Fruit fly (Drosophila melanogaster) whole organism, pupa: ENCODE results near the gene AP-2alpha.

ENCODE experiments used
- CG10348 ChIP-seq: fragments of 200-800 bp; sonication (Bioruptor generic); IDR thresholded peaks from 2 replicates; pipeline ENCODE4 v1.3.6; 2022; ENCODE audit warnings: missing biosample characterization, missing genetic modification characterization
- CG12605 ChIP-seq: fragments of 200-800 bp; sonication (Bioruptor generic); IDR thresholded peaks from 2 replicates; pipeline ENCODE4 v1.3.6; 2022; ENCODE audit warnings: missing biosample characterization, missing genetic modification characterization
- CG13204 ChIP-seq: fragments of 200-800 bp; sonication (Bioruptor generic); optimal IDR thresholded peaks from 2 replicates; lab custom pipeline; 2018; ENCODE audit warnings: missing biosample characterization, mild to moderate bottlenecking, missing genetic modification characterization, moderate library complexity
- CG14655 ChIP-seq: fragments of 200-800 bp; sonication (Bioruptor generic); optimal IDR thresholded peaks from 3 replicates; lab custom pipeline; 2017; ENCODE audit warnings: mild to moderate bottlenecking, missing biosample characterization, missing genetic modification reagents, missing genetic modification characterization
- CG15710 ChIP-seq: fragments of 200-800 bp; sonication (Bioruptor generic); optimal IDR thresholded peaks from 2 replicates; lab custom pipeline; 2018; ENCODE audit warnings: missing biosample characterization, mild to moderate bottlenecking, missing genetic modification characterization, moderate library complexity
- CG17806 ChIP-seq: fragments of 200-800 bp; sonication (Bioruptor generic); optimal IDR thresholded peaks from 2 replicates; lab custom pipeline; 2018; ENCODE audit warnings: missing biosample characterization, mild to moderate bottlenecking, missing genetic modification characterization, moderate library complexity
- CG32121 ChIP-seq: fragments of 200-800 bp; sonication (Bioruptor generic); IDR thresholded peaks from 2 replicates; pipeline ENCODE4 v1.3.6; 2022; ENCODE audit warnings: missing biosample characterization, missing genetic modification characterization
- CG34367 ChIP-seq: fragments of 200-800 bp; sonication (Bioruptor generic); optimal IDR thresholded peaks from 2 replicates; lab custom pipeline; 2018; ENCODE audit warnings: missing biosample characterization, mild to moderate bottlenecking, missing genetic modification characterization
- CG4496 ChIP-seq: fragments of 200-800 bp; sonication (Bioruptor generic); IDR thresholded peaks from 3 replicates; pipeline ENCODE4 v1.3.6; 2022; ENCODE audit warnings: missing biosample characterization, missing genetic modification characterization
- CG8159 ChIP-seq: fragments of 200-800 bp; sonication (Bioruptor generic); optimal IDR thresholded peaks from 3 replicates; lab custom pipeline; 2018; ENCODE audit warnings: missing biosample characterization, mild to moderate bottlenecking, missing genetic modification characterization, moderate library complexity
- CG8301 ChIP-seq: fragments of 200-800 bp; sonication (Bioruptor generic); optimal IDR thresholded peaks from 2 replicates; lab custom pipeline; 2018; ENCODE audit warnings: missing biosample characterization, mild to moderate bottlenecking, missing genetic modification characterization
- CG9948 ChIP-seq: fragments of 200-800 bp; sonication (Bioruptor generic); optimal IDR thresholded peaks from 2 replicates; lab custom pipeline; 2018; ENCODE audit warnings: missing biosample characterization, mild to moderate bottlenecking, missing genetic modification characterization, moderate library complexity
- D1 ChIP-seq: fragments of 200-800 bp; sonication (Bioruptor generic); optimal IDR thresholded peaks from 2 replicates; lab custom pipeline; 2018; ENCODE audit warnings: missing biosample characterization, mild to moderate bottlenecking, missing genetic modification characterization, moderate library complexity
- EcR ChIP-seq: fragments of 200-800 bp; sonication (Bioruptor generic); optimal IDR thresholded peaks from 3 replicates; lab custom pipeline; 2019; ENCODE audit warnings: missing biosample characterization, missing genetic modification characterization, mild to moderate bottlenecking, moderate library complexity, missing genetic modification reagents
- Ets98B ChIP-seq: fragments of 200-800 bp; sonication (Bioruptor generic); IDR thresholded peaks from 2 replicates; pipeline ENCODE4 v1.3.6; 2022; ENCODE audit warnings: missing biosample characterization, missing genetic modification characterization
- Pif1A ChIP-seq: fragments of 200-800 bp; sonication (Bioruptor generic); optimal IDR thresholded peaks from 3 replicates; lab custom pipeline; 2016; ENCODE audit warnings: missing biosample characterization, missing genetic modification characterization
- Pif1B ChIP-seq: fragments of 200-800 bp; sonication (Bioruptor generic); optimal IDR thresholded peaks from 3 replicates; lab custom pipeline; 2016; ENCODE audit warnings: missing biosample characterization, missing genetic modification characterization
- Snoo ChIP-seq: fragments of 200-800 bp; sonication (Bioruptor generic); optimal IDR thresholded peaks from 3 replicates; lab custom pipeline; 2017; ENCODE audit warnings: missing biosample characterization, mild to moderate bottlenecking, missing genetic modification characterization, inconsistent platforms
- fd96Ca ChIP-seq: fragments of 200-800 bp; sonication (Bioruptor generic); IDR thresholded peaks from 3 replicates; pipeline ENCODE4 v1.3.6; 2022; ENCODE audit warnings: missing biosample characterization, missing genetic modification characterization
- gl ChIP-seq: fragments of 200-800 bp; sonication (Bioruptor generic); optimal IDR thresholded peaks from 2 replicates; lab custom pipeline; 2018; ENCODE audit warnings: missing biosample characterization, mild to moderate bottlenecking, missing genetic modification characterization
- rn ChIP-seq: fragments of 200-800 bp; sonication (Bioruptor generic); IDR thresholded peaks from 2 replicates; pipeline ENCODE4 v1.3.6; 2022; ENCODE audit warnings: missing biosample characterization, missing genetic modification characterization

The AP-2alpha gene

DNA sequence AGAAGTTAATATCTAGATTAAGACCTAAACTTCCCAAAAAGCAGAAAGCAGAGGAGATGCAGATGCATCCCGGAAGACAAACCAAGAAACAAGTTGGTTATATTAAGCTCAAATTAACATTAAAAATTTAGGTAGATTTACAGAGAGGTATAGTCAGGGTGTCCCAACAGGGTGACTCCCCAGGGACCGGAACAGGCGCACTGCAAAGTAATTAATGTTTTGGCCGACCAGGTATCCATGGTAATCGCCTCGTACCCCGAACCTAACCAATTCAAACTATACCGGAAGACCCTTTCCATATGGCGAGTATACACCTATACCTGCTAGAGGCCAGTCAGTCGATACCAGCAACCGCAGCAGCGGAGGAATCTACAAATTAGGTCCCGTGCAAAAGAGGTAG lies 8.0 kb upstream of the AP-2alpha start, which contains the start of gene BBS8:
TSS of gene BBS8 (plus strand) at position 301 of the 400 bp plus-strand sequence.
- TF ChIP-seq CG32121 (GFP tag; lab: Robert Waterston, UW), result no peak
- no peak for TF ChIP-seq CG10348 (GFP tag; lab: Robert Waterston, UW)
- TF ChIP-seq CG8159, result no peak
- TF ChIP-seq Pif1B, result no peak
- no peak for TF ChIP-seq CG17806 (tag; lab: Kevin White, UChicago)
- no peak for TF ChIP-seq CG13204 (GFP tag; lab: Kevin White, UChicago)
- no peak for TF ChIP-seq rn (GFP tag; lab: Robert Waterston, UW)
- no peak for TF ChIP-seq fd96Ca (GFP tag; lab: Robert Waterston, UW)
- TF ChIP-seq EcR (GFP tag; lab: Kevin White, UChicago), result no peak
- TF ChIP-seq Pif1A, result no peak
- no peak for TF ChIP-seq Snoo (tag; lab: Kevin White, UChicago)
- no peak for TF ChIP-seq CG12605

DNA sequence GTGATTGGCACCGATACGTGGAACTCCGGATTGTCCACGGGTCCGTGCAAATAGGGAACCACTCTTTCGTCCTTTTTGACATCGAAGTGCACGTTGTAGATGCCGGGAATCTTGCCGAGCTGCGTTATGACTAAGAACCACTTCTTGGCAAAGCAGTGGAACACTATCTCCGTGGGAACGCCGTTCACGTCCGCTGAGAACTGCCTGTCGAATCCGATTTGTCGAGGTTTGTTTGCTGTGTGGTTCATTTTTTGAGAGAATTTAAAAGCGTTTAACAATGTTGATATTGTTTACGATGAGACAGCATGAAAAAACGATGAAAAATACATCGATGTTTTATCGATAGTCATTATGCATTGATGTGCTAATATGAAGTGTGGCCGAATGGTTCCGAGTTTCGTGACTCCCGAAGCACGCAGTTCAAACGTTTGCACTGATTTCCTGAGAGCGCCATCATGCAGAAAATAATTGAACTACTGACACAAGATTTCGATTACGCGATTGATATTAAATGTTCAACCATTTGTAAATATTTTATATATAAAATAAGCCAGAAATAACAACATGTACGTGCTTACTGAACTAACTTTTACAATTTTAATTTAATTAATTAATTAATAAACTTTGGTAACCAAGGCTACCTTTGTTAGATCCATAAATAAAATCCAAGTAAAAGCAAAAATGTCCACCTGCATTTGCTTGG lies 6.7 kb upstream of the AP-2alpha start, which contains the start of the genes CG11885 and CG13692:
TSS of gene CG11885 (minus strand) at position 332 of the 703 bp plus-strand sequence.
TSS of gene CG13692 (plus strand) at position 653 of the 703 bp plus-strand sequence.
- TF ChIP-seq Snoo (tag; lab: Kevin White, UChicago), result peak; percentile 19
- peak; percentile 3 for TF ChIP-seq EcR (GFP tag; lab: Kevin White, UChicago)
- TF ChIP-seq CG4496 (GFP tag; lab: Robert Waterston, UW), result peak; percentile 39; the same call in 2 of the 3 replicates
- no peak for TF ChIP-seq CG9948 (tag; lab: Kevin White, UChicago)
- TF ChIP-seq Pif1B, result no peak

DNA sequence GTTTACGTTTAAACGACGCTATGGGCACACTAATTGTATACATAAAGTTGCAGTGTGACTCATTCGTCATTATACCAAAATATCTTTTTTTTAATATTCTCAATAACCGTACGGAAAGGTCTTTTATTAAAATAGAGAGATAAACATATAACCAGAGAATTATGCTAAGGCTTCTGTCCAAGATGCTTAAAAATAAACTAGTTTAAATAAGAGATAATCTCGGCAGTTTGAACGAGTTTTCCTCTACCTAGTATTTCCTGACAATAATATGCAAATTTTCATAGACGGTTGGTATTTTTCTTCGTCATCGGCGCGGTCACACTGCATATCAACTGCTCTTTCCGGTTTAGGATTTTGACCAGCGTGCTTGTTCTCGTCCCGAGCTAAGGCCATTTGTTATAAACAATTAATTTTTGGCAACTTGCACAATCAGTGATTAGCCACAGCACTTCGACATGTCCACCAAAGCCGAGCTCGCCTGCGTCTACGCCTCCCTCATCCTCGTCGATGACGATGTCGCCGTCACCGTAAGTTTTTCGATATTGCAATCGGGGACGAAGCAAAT lies 5.1 kb upstream of the AP-2alpha start, which contains the start of the genes CG13690 and RpLP1:
TSS of gene CG13690 (minus strand) at position 33 of the 565 bp plus-strand sequence.
TSS of gene RpLP1 (plus strand) at position 333 of the 565 bp plus-strand sequence.
- TF ChIP-seq rn (GFP tag; lab: Robert Waterston, UW) (no peak), CG14655 (peak; percentile 45), CG8301 (peak; percentile 13), Pif1B (peak; percentile 41), CG12605 (peak; percentile 71), CG10348 (GFP tag; lab: Robert Waterston, UW) (no peak), Pif1A (peak; percentile 72), CG32121 (GFP tag; lab: Robert Waterston, UW) (peak; percentile 40; the same call in 1 of the 2 replicates), fd96Ca (GFP tag; lab: Robert Waterston, UW) (no peak), CG9948 (tag; lab: Kevin White, UChicago) (peak; percentile 11), gl (tag; lab: Kevin White, UChicago) (peak; percentile 53), CG34367 (tag; lab: Kevin White, UChicago) (peak; percentile 51), CG4496 (GFP tag; lab: Robert Waterston, UW) (peak; percentile 67; the same call in 2 of the 3 replicates), CG17806 (tag; lab: Kevin White, UChicago) (no peak), CG15710 (tag; lab: Kevin White, UChicago) (peak; percentile 40), CG8159 (peak; percentile 59), Snoo (tag; lab: Kevin White, UChicago) (peak; percentile 82), Ets98B (GFP tag; lab: Robert Waterston, UW) (peak; percentile 26; the same call in 1 of the 2 replicates), D1 (tag; lab: Kevin White, UChicago) (no peak), EcR (GFP tag; lab: Kevin White, UChicago) (peak; percentile 0), CG13204 (GFP tag; lab: Kevin White, UChicago) (peak; percentile 54)
- TF ChIP-seq, all 21 proteins: peak for 16

DNA sequence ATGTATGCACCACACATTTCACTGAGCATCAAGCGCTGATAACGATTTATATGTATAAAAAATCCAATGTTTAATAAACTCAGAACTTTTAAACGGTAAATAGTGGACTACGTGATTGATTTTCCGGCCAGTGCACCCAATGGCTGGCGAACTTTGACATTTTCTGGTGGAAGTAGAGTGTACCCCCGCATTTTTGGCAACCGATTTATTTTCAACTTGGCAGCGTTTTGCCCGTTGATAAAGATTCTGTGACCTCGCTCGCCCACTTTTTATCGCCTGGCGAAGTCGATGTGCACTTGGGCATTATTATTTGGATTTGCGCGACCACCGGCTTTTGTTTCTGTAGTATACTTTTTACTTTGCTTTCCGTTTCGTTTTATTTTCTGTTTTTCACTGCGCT lies 683 bp downstream of the AP-2alpha start:
- TF ChIP-seq rn (GFP tag; lab: Robert Waterston, UW) (no peak), EcR (GFP tag; lab: Kevin White, UChicago) (no peak), CG8301 (no peak), Pif1A (no peak), CG17806 (tag; lab: Kevin White, UChicago) (no peak), CG10348 (GFP tag; lab: Robert Waterston, UW) (no peak), CG34367 (tag; lab: Kevin White, UChicago) (no peak)
- TF ChIP-seq, all 21 proteins: peak for 0

DNA sequence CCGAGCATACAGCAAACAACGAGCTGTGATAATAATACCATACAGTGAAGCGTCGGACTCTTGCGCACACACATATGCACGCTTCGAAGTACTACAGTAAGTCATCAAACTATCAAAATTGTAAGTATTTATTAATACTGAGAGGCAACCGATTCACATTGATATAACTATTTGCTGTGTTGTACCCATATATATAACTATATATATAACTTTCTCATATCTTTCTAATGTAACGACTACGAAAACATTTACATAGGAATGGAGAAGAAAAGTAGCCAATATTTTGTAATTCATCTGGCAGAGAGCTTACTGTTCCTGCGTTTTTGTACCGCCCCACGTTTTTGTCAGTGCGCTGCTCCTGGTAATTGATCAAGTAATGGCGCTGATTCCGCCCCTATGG lies 1.6 kb downstream of the AP-2alpha start:
- TF ChIP-seq CG4496 (GFP tag; lab: Robert Waterston, UW) (peak; percentile 26; the same call in 1 of the 3 replicates), CG8159 (no peak), CG17806 (tag; lab: Kevin White, UChicago) (peak; percentile 25), D1 (tag; lab: Kevin White, UChicago) (no peak), CG9948 (tag; lab: Kevin White, UChicago) (peak; percentile 28)
